Fruit fly (Drosophila melanogaster) whole organism, embryonic: ENCODE results near the gene kek4.

ENCODE experiments used
- Adf1 ChIP-seq: fragments of 200-800 bp; sonication (Bioruptor generic); IDR thresholded peaks from 2 replicates; pipeline ENCODE4 v1.3.6; 2022; ENCODE audit warnings: missing biosample characterization, missing genetic modification characterization
- Aef1 ChIP-seq: fragments of 200-800 bp; sonication (Bioruptor generic); IDR thresholded peaks from 3 replicates; pipeline ENCODE4 v1.3.6; 2022; ENCODE audit warnings: missing biosample characterization, missing genetic modification characterization
- Blimp-1 ChIP-seq: fragments of 200-800 bp; sonication (Bioruptor generic); optimal IDR thresholded peaks from 3 replicates; lab custom pipeline; 2018; ENCODE audit warnings: missing biosample characterization, missing genetic modification characterization, mild to moderate bottlenecking, moderate library complexity, missing genetic modification reagents
- Bteb2 ChIP-seq: fragments of 200-800 bp; sonication (Bioruptor generic); optimal IDR thresholded peaks from 2 replicates; lab custom pipeline; 2016; ENCODE audit warnings: missing biosample characterization, missing genetic modification characterization
- CG11085 ChIP-seq: fragments of 200-800 bp; sonication (Bioruptor generic); IDR thresholded peaks from 2 replicates; pipeline ENCODE4 v1.3.6; 2022; ENCODE audit warnings: missing biosample characterization, missing genetic modification characterization
- CG11695 ChIP-seq: fragments of 200-800 bp; sonication (Bioruptor generic); IDR thresholded peaks from 3 replicates; pipeline ENCODE4 v1.3.6; 2022; ENCODE audit warnings: missing biosample characterization, missing genetic modification characterization
- CG11723 ChIP-seq: fragments of 200-800 bp; sonication (Bioruptor generic); optimal IDR thresholded peaks from 2 replicates; lab custom pipeline; 2017; ENCODE audit warnings: missing biosample characterization, mild to moderate bottlenecking, missing genetic modification characterization
- CG12299 ChIP-seq: fragments of 200-800 bp; sonication (Bioruptor generic); optimal IDR thresholded peaks from 2 replicates; lab custom pipeline; 2018; ENCODE audit warnings: missing biosample characterization, mild to moderate bottlenecking, missing genetic modification characterization
- CG18011 ChIP-seq: fragments of 200-800 bp; sonication (Bioruptor generic); optimal IDR thresholded peaks from 2 replicates; lab custom pipeline; 2017; ENCODE audit warnings: missing biosample characterization, missing genetic modification characterization, mild to moderate bottlenecking, moderate library complexity, missing genotype
- CG3281 ChIP-seq: fragments of 200-800 bp; sonication (Bioruptor generic); optimal IDR thresholded peaks from 3 replicates; lab custom pipeline; 2017; ENCODE audit warnings: missing biosample characterization, mild to moderate bottlenecking, missing genetic modification characterization
- CG33557 ChIP-seq: fragments of 200-800 bp; sonication (Bioruptor generic); optimal IDR thresholded peaks from 2 replicates; lab custom pipeline; 2019; ENCODE audit warnings: missing biosample characterization, mild to moderate bottlenecking, missing genetic modification characterization, moderate library complexity
- CG3847 ChIP-seq: fragments of 200-800 bp; sonication (Bioruptor generic); IDR thresholded peaks from 2 replicates; pipeline ENCODE4 v1.3.6; 2022; ENCODE audit warnings: missing biosample characterization, missing genetic modification characterization
- CG5953 ChIP-seq: fragments of 200-800 bp; sonication (Bioruptor generic); IDR thresholded peaks from 2 replicates; pipeline ENCODE4 v1.3.6; 2022; ENCODE audit warnings: missing biosample characterization, missing genetic modification characterization
- CG6765 ChIP-seq: fragments of 200-800 bp; sonication (Bioruptor generic); optimal IDR thresholded peaks from 3 replicates; lab custom pipeline; 2017; ENCODE audit warnings: missing biosample characterization, mild to moderate bottlenecking, missing genetic modification characterization
- CG7928 ChIP-seq: fragments of 200-800 bp; sonication (Bioruptor generic); optimal IDR thresholded peaks from 2 replicates; lab custom pipeline; 2017; ENCODE audit warnings: missing biosample characterization, mild to moderate bottlenecking, missing genetic modification characterization
- CG8089 ChIP-seq: fragments of 200-800 bp; sonication (Bioruptor generic); optimal IDR thresholded peaks from 3 replicates; lab custom pipeline; 2016; ENCODE audit warnings: missing biosample characterization, missing genetic modification characterization
- CG8359 ChIP-seq: fragments of 200-800 bp; sonication (Bioruptor generic); optimal IDR thresholded peaks from 2 replicates; lab custom pipeline; 2017; ENCODE audit warnings: missing biosample characterization, mild to moderate bottlenecking, missing genetic modification characterization, borderline replicate concordance
- CoRest ChIP-seq: fragments of 200-800 bp; sonication (Bioruptor generic); optimal IDR thresholded peaks from 3 replicates; lab custom pipeline; 2018; ENCODE audit warnings: missing biosample characterization, mild to moderate bottlenecking, missing genetic modification characterization, moderate library complexity
- Deaf1 ChIP-seq: fragments of 200-800 bp; optimal IDR thresholded peaks from 3 replicates; lab custom pipeline; 2019; ENCODE audit warnings: missing biosample characterization, mild to moderate bottlenecking, missing genetic modification characterization, moderate library complexity
- Doc3 ChIP-seq: fragments of 200-800 bp; sonication (Bioruptor generic); IDR thresholded peaks from 3 replicates; pipeline ENCODE4 v1.3.6; 2022; ENCODE audit warnings: missing biosample characterization, missing genetic modification characterization; ENCODE audit not compliant: partially characterized antibody
- E2f1 ChIP-seq: fragments of 200-800 bp; sonication (Bioruptor generic); IDR thresholded peaks from 2 replicates; pipeline ENCODE4 v1.3.6; 2022; ENCODE audit warnings: missing biosample characterization, missing genetic modification characterization
- ERR ChIP-seq: fragments of 200-800 bp; sonication (Bioruptor generic); optimal IDR thresholded peaks from 2 replicates; lab custom pipeline; 2016; ENCODE audit warnings: missing biosample characterization, missing genetic modification characterization
- Elba2 ChIP-seq: fragments of 200-800 bp; sonication (Bioruptor generic); optimal IDR thresholded peaks from 3 replicates; lab custom pipeline; 2016; ENCODE audit warnings: missing biosample characterization, missing genetic modification characterization
- Mrtf ChIP-seq: fragments of 200-800 bp; sonication (Bioruptor generic); IDR thresholded peaks from 3 replicates; pipeline ENCODE4 v1.3.6; 2022; ENCODE audit warnings: missing biosample characterization, missing genetic modification characterization
- Myb ChIP-seq: fragments of 200-800 bp; sonication (Bioruptor generic); optimal IDR thresholded peaks from 2 replicates; lab custom pipeline; 2016; ENCODE audit warnings: missing biosample characterization, missing genetic modification characterization
- Nf-YA ChIP-seq: fragments of 200-800 bp; sonication (Bioruptor generic); IDR thresholded peaks from 2 replicates; pipeline ENCODE4 v1.3.6; 2022; ENCODE audit warnings: missing biosample characterization, missing genetic modification characterization
- Rfx ChIP-seq: fragments of 200-800 bp; sonication (Bioruptor generic); IDR thresholded peaks from 2 replicates; pipeline ENCODE4 v1.3.6; 2022; ENCODE audit warnings: missing biosample characterization, missing genetic modification characterization
- Vsx1 ChIP-seq: fragments of 200-800 bp; sonication (Bioruptor generic); optimal IDR thresholded peaks from 2 replicates; lab custom pipeline; 2017; ENCODE audit warnings: missing biosample characterization, mild to moderate bottlenecking, missing genetic modification characterization, missing genetic modification reagents
- Xrp1 ChIP-seq: fragments of 200-800 bp; sonication (Bioruptor generic); IDR thresholded peaks from 2 replicates; pipeline ENCODE4 v1.3.6; 2022; ENCODE audit warnings: missing biosample characterization, missing genetic modification characterization
- bcd ChIP-seq: fragments of 200-800 bp; sonication (Bioruptor generic); optimal IDR thresholded peaks from 2 replicates; lab custom pipeline; 2017; ENCODE audit warnings: missing biosample characterization, mild to moderate bottlenecking, missing genetic modification characterization
- cas ChIP-seq: fragments of 200-800 bp; sonication (Bioruptor generic); IDR thresholded peaks from 2 replicates; pipeline ENCODE4 v1.3.6; 2022; ENCODE audit warnings: missing biosample characterization, missing genetic modification characterization
- cato ChIP-seq: fragments of 200-800 bp; sonication (Bioruptor generic); optimal IDR thresholded peaks from 2 replicates; lab custom pipeline; 2016; ENCODE audit warnings: missing biosample characterization, missing genetic modification characterization, borderline replicate concordance
- caup ChIP-seq: fragments of 200-800 bp; sonication (Bioruptor generic); optimal IDR thresholded peaks from 3 replicates; lab custom pipeline; 2017; ENCODE audit warnings: missing biosample characterization, mild to moderate bottlenecking, missing genetic modification characterization, moderate library complexity; ENCODE audit not compliant: severe bottlenecking
- dpn ChIP-seq, 2 experiments: fragments of 200-800 bp; sonication (Bioruptor generic); optimal IDR thresholded peaks; 3 replicates each; lab custom pipeline; 2016; ENCODE audit warnings: missing biosample characterization in 2 of 2, missing genetic modification characterization in 2 of 2
- emc ChIP-seq: fragments of 200-800 bp; sonication (Bioruptor generic); optimal IDR thresholded peaks from 2 replicates; lab custom pipeline; 2016; ENCODE audit warnings: missing biosample characterization, missing genetic modification characterization
- grau ChIP-seq: fragments of 200-800 bp; optimal IDR thresholded peaks from 3 replicates; lab custom pipeline; 2019; ENCODE audit warnings: missing biosample characterization, mild to moderate bottlenecking, missing genetic modification characterization, moderate library complexity
- hb ChIP-seq: fragments of 200-800 bp; sonication (Bioruptor generic); IDR thresholded peaks from 3 replicates; pipeline ENCODE4 v1.3.6; 2022; ENCODE audit warnings: missing biosample characterization, missing genetic modification characterization; ENCODE audit not compliant: partially characterized antibody
- ken ChIP-seq: fragments of 200-800 bp; sonication (Bioruptor generic); IDR thresholded peaks from 3 replicates; pipeline ENCODE4 v1.3.6; 2022; ENCODE audit warnings: missing biosample characterization, missing genetic modification characterization
- nerfin-1 ChIP-seq: fragments of 200-800 bp; sonication (Bioruptor generic); optimal IDR thresholded peaks from 3 replicates; lab custom pipeline; 2019; ENCODE audit warnings: missing biosample characterization, mild to moderate bottlenecking, missing genetic modification characterization, moderate library complexity
- nerfin-2 ChIP-seq: fragments of 200-800 bp; sonication (Bioruptor generic); IDR thresholded peaks from 2 replicates; pipeline ENCODE4 v1.3.6; 2022; ENCODE audit warnings: missing biosample characterization, missing genetic modification characterization; ENCODE audit not compliant: partially characterized antibody
- pita ChIP-seq: fragments of 200-800 bp; sonication (Bioruptor generic); optimal IDR thresholded peaks from 2 replicates; lab custom pipeline; 2017; ENCODE audit warnings: missing biosample characterization, mild to moderate bottlenecking, missing genetic modification characterization
- pnt ChIP-seq: fragments of 200-800 bp; sonication (Bioruptor generic); optimal IDR thresholded peaks from 3 replicates; lab custom pipeline; 2016; ENCODE audit warnings: missing biosample characterization, missing genetic modification characterization
- pzg ChIP-seq: fragments of 200-800 bp; sonication (Bioruptor generic); optimal IDR thresholded peaks from 3 replicates; lab custom pipeline; 2018; ENCODE audit warnings: missing biosample characterization, mild to moderate bottlenecking, missing genetic modification characterization, moderate library complexity
- rib ChIP-seq: fragments of 200-800 bp; sonication (Bioruptor generic); IDR thresholded peaks from 2 replicates; pipeline ENCODE4 v1.3.6; 2022; ENCODE audit warnings: missing biosample characterization, missing genetic modification characterization
- stwl ChIP-seq: fragments of 200-800 bp; sonication (Bioruptor generic); optimal IDR thresholded peaks from 3 replicates; lab custom pipeline; 2018; ENCODE audit warnings: missing biosample characterization, mild to moderate bottlenecking, missing genetic modification characterization, moderate library complexity
- tgo ChIP-seq: fragments of 200-800 bp; sonication (Bioruptor generic); IDR thresholded peaks from 3 replicates; pipeline ENCODE4 v1.3.6; 2022; ENCODE audit warnings: missing biosample characterization, missing genetic modification characterization
- tup ChIP-seq: fragments of 200-800 bp; sonication (Bioruptor generic); optimal IDR thresholded peaks from 2 replicates; lab custom pipeline; 2016; ENCODE audit warnings: missing biosample characterization, mild to moderate bottlenecking, missing genetic modification characterization, moderate library complexity
- zf30C ChIP-seq: fragments of 200-800 bp; sonication (Bioruptor generic); optimal IDR thresholded peaks from 3 replicates; lab custom pipeline; 2018; ENCODE audit warnings: missing biosample characterization, mild to moderate bottlenecking, missing genetic modification characterization
- zfh1 ChIP-seq: fragments of 200-800 bp; sonication (Bioruptor generic); IDR thresholded peaks from 3 replicates; pipeline ENCODE4 v1.3.6; 2022; ENCODE audit warnings: missing biosample characterization, missing genetic modification characterization

kek4 gene

DNA sequence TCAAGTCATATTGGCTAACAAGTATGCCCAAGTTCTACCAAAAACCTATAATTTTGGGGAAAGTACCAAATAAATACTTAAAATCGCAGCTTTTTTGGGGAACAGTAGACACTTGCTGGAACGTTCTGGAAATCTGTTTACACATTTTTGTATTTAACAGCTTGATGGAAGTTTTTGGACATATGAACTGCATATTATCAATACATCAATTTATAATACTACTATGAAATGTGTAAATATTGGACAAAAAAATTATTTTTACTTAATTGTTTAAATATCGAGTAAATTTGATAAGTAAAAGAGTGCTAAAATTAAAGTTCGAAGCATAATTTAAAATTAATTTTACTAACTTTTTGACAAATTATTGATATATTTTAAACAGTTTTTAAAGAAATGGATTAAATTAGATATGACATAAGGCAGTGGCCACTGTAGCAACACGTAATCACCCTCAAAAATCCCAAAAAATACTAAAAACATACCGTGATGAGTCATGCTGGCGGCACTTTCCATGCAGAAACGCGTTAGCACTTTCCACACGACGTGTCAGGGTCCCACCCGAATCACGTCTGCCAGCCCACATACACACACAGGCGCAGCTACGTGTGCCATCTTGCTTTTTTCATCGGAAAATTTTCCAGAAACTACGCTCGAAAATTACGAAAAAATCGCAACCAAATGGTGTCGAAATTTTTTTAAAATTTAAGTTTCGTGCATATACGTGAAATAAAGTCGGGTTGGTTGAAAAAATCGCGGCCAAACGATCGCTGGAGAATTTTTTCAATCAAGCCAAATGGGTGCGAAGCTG is 50.0 kb downstream of the kek4 start, which contains the start of gene Sirt1 (continued):
- TF ChIP-seq CG5953 = peak; percentile 29; the same call in 1 of the 2 replicates
- TF ChIP-seq emc = no peak
- TF ChIP-seq Vsx1 (GFP tag; lab: Kevin White, UChicago) = no peak
- no peak for TF ChIP-seq Myb (GFP tag; lab: Kevin White, UChicago)
- TF ChIP-seq tgo (GFP tag; lab: Robert Waterston, UW) = peak; percentile 84
- peak; percentile 59 for TF ChIP-seq pnt (GFP tag; lab: Kevin White, UChicago)
- peak; percentile 66 for TF ChIP-seq CG6765 (GFP tag; lab: Kevin White, UChicago)
- no peak for TF ChIP-seq Nf-YA
- TF ChIP-seq Rfx = peak; percentile 74
- TF ChIP-seq CG33557 = peak; percentile 80
- TF ChIP-seq stwl = peak; percentile 18
- TF ChIP-seq CG8089 = peak; percentile 4
- peak; percentile 64; the same call in 1 of the 3 replicates for TF ChIP-seq ken (GFP tag; lab: Robert Waterston, UW)
- TF ChIP-seq Aef1 = peak; percentile 71; the same call in 2 of the 3 replicates
- TF ChIP-seq nerfin-2 (GFP tag; lab: Robert Waterston, UW) = no peak
- TF ChIP-seq CoRest (tag; lab: Kevin White, UChicago) = peak; percentile 98
- peak; percentile 80 for TF ChIP-seq Xrp1 (GFP tag; lab: Robert Waterston, UW)
- TF ChIP-seq caup (GFP tag; lab: Kevin White, UChicago) = peak; percentile 68
- TF ChIP-seq Elba2 (GFP tag; lab: Kevin White, UChicago) = peak; percentile 73
- peak; percentile 89 for TF ChIP-seq CG3281
- no peak for TF ChIP-seq Adf1 (GFP tag; lab: Robert Waterston, UW)
- no peak for TF ChIP-seq rib
- TF ChIP-seq nerfin-1 = peak; percentile 80
- peak; percentile 91 for TF ChIP-seq bcd (GFP tag; lab: Kevin White, UChicago)
- no peak for TF ChIP-seq ERR (GFP tag; lab: Kevin White, UChicago)
- TF ChIP-seq Doc3 (GFP tag; lab: Robert Waterston, UW) = no peak
- no peak for TF ChIP-seq pita (GFP tag; lab: Kevin White, UChicago)
- TF ChIP-seq CG8359 (GFP tag; lab: Kevin White, UChicago) = peak; percentile 39
- peak; percentile 73 for TF ChIP-seq cato
- TF ChIP-seq pzg = peak; percentile 56
- no peak for TF ChIP-seq zf30C (GFP tag; lab: Kevin White, UChicago)
- TF ChIP-seq Deaf1 = peak; percentile 59
- TF ChIP-seq CG7928 = peak; percentile 51
- TF ChIP-seq E2f1 (GFP tag; lab: Robert Waterston, UW) = peak; percentile 79
- TF ChIP-seq zfh1 = peak; percentile 66; the same call in 1 of the 3 replicates
- TF ChIP-seq CG11695 (GFP tag; lab: Robert Waterston, UW) = peak; percentile 80
- no peak for TF ChIP-seq Blimp-1 (GFP tag; lab: Kevin White, UChicago)
- peak; percentile 11 for TF ChIP-seq tup (GFP tag; lab: Kevin White, UChicago)
- TF ChIP-seq CG18011 (GFP tag; lab: Kevin White, UChicago) = peak; percentile 47
- peak; percentile 66 for TF ChIP-seq Mrtf
- peak; percentile 84 for TF ChIP-seq CG3847 (GFP tag; lab: Robert Waterston, UW)
- peak; percentile 99 for TF ChIP-seq grau (tag; lab: Kevin White, UChicago)
- no peak for TF ChIP-seq cas (GFP tag; lab: Robert Waterston, UW)
- peak; percentile 61 for TF ChIP-seq CG12299 (tag; lab: Kevin White, UChicago)
- peak; percentile 66 for TF ChIP-seq CG11723
- no peak for TF ChIP-seq hb (GFP tag; lab: Robert Waterston, UW)
- TF ChIP-seq CG11085 = peak; percentile 74
- peak; percentile 52 to 85 for TF ChIP-seq dpn (GFP tag; optimal IDR thresholded peaks at IDR 0.05; lab: Kevin White, UChicago)
- peak; percentile 52 for TF ChIP-seq Bteb2 (GFP tag; lab: Kevin White, UChicago)
